Worm (Caenorhabditis elegans) whole organism, young adult: ENCODE measurements around the gene C08E8.5.

Experiments
- C17E4.6 ChIP-seq: fragments of 200-800 bp; sonication (Bioruptor generic); IDR thresholded peaks from 2 replicates; pipeline ENCODE4 v1.3.6; 2022; ENCODE audit warnings: missing genetic modification reagents, missing genetic modification characterization, missing compliant biosample characterization
- cebp-2 ChIP-seq: fragments of 200-800 bp; sonication (Bioruptor generic); IDR thresholded peaks from 2 replicates; pipeline ENCODE4 v1.3.6; 2022; ENCODE audit warnings: missing genetic modification characterization, missing compliant biosample characterization
- dpl-1 ChIP-seq: fragments of 150-350 bp; optimal IDR thresholded peaks from 2 replicates; lab custom pipeline; 2014; ENCODE audit warnings: missing biosample characterization, missing genetic modification reagents, missing genetic modification characterization
- let-526 ChIP-seq: fragments of 200-800 bp; sonication (Bioruptor generic); IDR thresholded peaks from 2 replicates; pipeline ENCODE4 v1.3.6; 2022; ENCODE audit warnings: missing genetic modification reagents, missing genetic modification characterization, missing compliant biosample characterization
- lin-26 ChIP-seq: fragments of 200-800 bp; sonication (Bioruptor generic); IDR thresholded peaks from 2 replicates; pipeline ENCODE4 v1.3.6; 2022; ENCODE audit warnings: missing genetic modification reagents, missing genetic modification characterization, missing compliant biosample characterization
- madf-3 ChIP-seq: fragments of 200-800 bp; sonication (Bioruptor generic); IDR thresholded peaks from 2 replicates; pipeline ENCODE4 v1.3.6; 2022; ENCODE audit warnings: missing genetic modification reagents, missing genetic modification characterization, missing compliant biosample characterization
- nfya-1 ChIP-seq: sonication (generic microtip); optimal IDR thresholded peaks from 2 replicates; lab custom pipeline; 2017; ENCODE audit warnings: antibody characterized with exemption, missing compliant biosample characterization, missing genetic modification characterization, borderline replicate concordance; ENCODE audit not compliant: insufficient read depth
- pha-4 ChIP-seq: fragments of 150-350 bp; sonication (generic microtip); optimal IDR thresholded peaks from 2 replicates; lab custom pipeline; 2014; ENCODE audit warnings: missing biosample characterization, missing genetic modification reagents, missing genetic modification characterization
- rec-8 ChIP-seq, 2 experiments: sonication (generic microtip); optimal IDR thresholded peaks; 2 replicates each; lab custom pipeline; 2016; ENCODE audit warnings: mild to moderate bottlenecking in 2 of 2, missing genetic modification characterization in 2 of 2, missing genetic modification reagents in 2 of 2, missing genotype in 2 of 2, missing biosample characterization in 1 of 2, missing compliant biosample characterization in 1 of 2, moderate library complexity in 1 of 2
- somi-1 ChIP-seq: fragments of 200-800 bp; sonication (Bioruptor generic); optimal IDR thresholded peaks from 2 replicates; lab custom pipeline; 2018; ENCODE audit warnings: mild to moderate bottlenecking, missing genetic modification characterization, missing compliant biosample characterization
- ztf-18 ChIP-seq: sonication (generic microtip); optimal IDR thresholded peaks from 2 replicates; lab custom pipeline; 2016; ENCODE audit warnings: missing genotype, mild to moderate bottlenecking, missing genetic modification characterization, missing compliant biosample characterization

DNA sequence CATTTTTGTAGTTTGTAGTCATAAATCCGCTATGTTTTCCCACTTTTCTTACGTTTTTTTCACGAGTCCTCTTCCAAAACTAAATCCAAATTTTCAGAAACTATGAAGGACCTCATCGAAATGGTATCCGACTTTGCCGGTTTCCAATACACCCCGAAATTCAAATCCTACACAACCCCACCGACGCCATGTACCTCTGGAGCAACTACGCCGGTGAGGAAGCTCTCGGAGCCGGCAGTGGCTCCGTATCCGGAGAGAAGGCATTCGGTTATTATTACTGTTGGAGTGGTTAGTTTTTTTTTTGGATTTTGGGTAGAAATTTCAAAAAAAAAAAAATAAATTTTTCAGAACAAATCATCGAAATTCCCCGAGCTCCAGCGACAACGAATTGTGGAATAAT, 9.7 kb downstream of the C08E8.5 start, which contains the start of gene C08E8.3:
- TF ChIP-seq let-526 (GFP tag; lab: Robert Waterston, UW) (no peak), lin-26 (no peak), somi-1 (GFP tag; lab: Kevin White, UChicago) (no peak), nfya-1 (tag; lab: Kevin White, UChicago) (no peak), pha-4 (tag; lab: Kevin White, UChicago) (no peak), ztf-18 (tag; lab: Kevin White, UChicago) (no peak), cebp-2 (GFP tag; lab: Robert Waterston, UW) (no peak), rec-8 (tag; optimal IDR thresholded peaks at IDR 0.05; lab: Kevin White, UChicago) (no peak), C17E4.6 (GFP tag; lab: Robert Waterston, UW) (no peak), dpl-1 (no peak), madf-3 (GFP tag; lab: Robert Waterston, UW) (no peak)
